Fruit fly (Drosophila melanogaster) whole organism, embryonic: ENCODE results near the gene CG42240.

Experiments used
- BtbVII ChIP-seq: fragments of 200-800 bp; sonication (Bioruptor generic); optimal IDR thresholded peaks from 3 replicates; lab custom pipeline; 2017; ENCODE audit warnings: missing biosample characterization, mild to moderate bottlenecking, missing genetic modification characterization
- CG11504 ChIP-seq: fragments of 200-800 bp; sonication (Bioruptor generic); optimal IDR thresholded peaks from 3 replicates; lab custom pipeline; 2019; ENCODE audit warnings: missing biosample characterization, mild to moderate bottlenecking, missing genetic modification characterization, moderate library complexity
- CG12155 ChIP-seq: fragments of 200-800 bp; sonication (Bioruptor generic); optimal IDR thresholded peaks from 3 replicates; lab custom pipeline; 2016; ENCODE audit warnings: missing biosample characterization, missing genetic modification characterization
- CG13287 ChIP-seq: fragments of 200-800 bp; sonication (Bioruptor generic); IDR thresholded peaks from 2 replicates; pipeline ENCODE4 v1.3.6; 2022; ENCODE audit warnings: missing biosample characterization, missing genetic modification characterization; ENCODE audit not compliant: partially characterized antibody
- CG13775 ChIP-seq: fragments of 200-800 bp; sonication (Bioruptor generic); optimal IDR thresholded peaks from 3 replicates; lab custom pipeline; 2017; ENCODE audit warnings: missing biosample characterization, mild to moderate bottlenecking, missing genetic modification characterization
- CG17829 ChIP-seq: fragments of 200-800 bp; optimal IDR thresholded peaks from 2 replicates; lab custom pipeline; 2019; ENCODE audit warnings: missing biosample characterization, mild to moderate bottlenecking, missing genetic modification characterization, moderate library complexity
- CG18262 ChIP-seq: fragments of 200-800 bp; optimal IDR thresholded peaks from 3 replicates; lab custom pipeline; 2019; ENCODE audit warnings: missing biosample characterization, mild to moderate bottlenecking, missing genetic modification characterization, moderate library complexity
- CG2875 ChIP-seq: fragments of 200-800 bp; sonication (Bioruptor generic); optimal IDR thresholded peaks from 2 replicates; lab custom pipeline; 2017; ENCODE audit warnings: missing biosample characterization, mild to moderate bottlenecking, missing genetic modification characterization, missing genetic modification reagents
- CG30403 ChIP-seq: fragments of 200-800 bp; sonication (Bioruptor generic); optimal IDR thresholded peaks from 3 replicates; lab custom pipeline; 2016; ENCODE audit warnings: missing biosample characterization, missing genetic modification characterization
- CG4617 ChIP-seq: fragments of 200-800 bp; sonication (Bioruptor generic); optimal IDR thresholded peaks from 3 replicates; lab custom pipeline; 2016; ENCODE audit warnings: missing biosample characterization, missing genetic modification characterization, borderline replicate concordance
- CG8290 ChIP-seq, 3 experiments: fragments of 200-800 bp; sonication (Bioruptor generic); optimal IDR thresholded peaks; 2 replicates each; lab custom pipeline; 2016 to 2019; ENCODE audit warnings: missing biosample characterization in 3 of 3, missing genetic modification characterization in 3 of 3, mild to moderate bottlenecking in 2 of 3, moderate library complexity in 1 of 3
- CG9609 ChIP-seq: fragments of 200-800 bp; sonication (Bioruptor generic); optimal IDR thresholded peaks from 3 replicates; lab custom pipeline; 2016; ENCODE audit warnings: missing biosample characterization, missing genetic modification characterization
- Camta ChIP-seq: fragments of 200-800 bp; sonication (Bioruptor generic); optimal IDR thresholded peaks from 2 replicates; lab custom pipeline; 2016; ENCODE audit warnings: missing biosample characterization, missing genetic modification characterization
- Dbx ChIP-seq: fragments of 200-800 bp; sonication (Bioruptor generic); IDR thresholded peaks from 3 replicates; pipeline ENCODE4 v1.3.6; 2022; ENCODE audit warnings: missing biosample characterization, missing genetic modification characterization
- Dip3 ChIP-seq: fragments of 200-800 bp; sonication (Bioruptor generic); optimal IDR thresholded peaks from 3 replicates; lab custom pipeline; 2016; ENCODE audit warnings: missing biosample characterization, missing genetic modification characterization
- Doc3 ChIP-seq: fragments of 200-800 bp; sonication (Bioruptor generic); IDR thresholded peaks from 3 replicates; pipeline ENCODE4 v1.3.6; 2022; ENCODE audit warnings: missing biosample characterization, missing genetic modification characterization; ENCODE audit not compliant: partially characterized antibody
- ERR ChIP-seq: fragments of 200-800 bp; sonication (Bioruptor generic); optimal IDR thresholded peaks from 2 replicates; lab custom pipeline; 2016; ENCODE audit warnings: missing biosample characterization, missing genetic modification characterization
- Lhr ChIP-seq: fragments of 200-800 bp; sonication (Bioruptor generic); optimal IDR thresholded peaks from 3 replicates; lab custom pipeline; 2017; ENCODE audit warnings: mild to moderate bottlenecking, missing biosample characterization, missing genetic modification reagents, missing genetic modification characterization
- Max ChIP-seq: fragments of 200-800 bp; sonication (Bioruptor generic); optimal IDR thresholded peaks from 2 replicates; lab custom pipeline; 2016; ENCODE audit warnings: missing biosample characterization, mild to moderate bottlenecking, missing genetic modification characterization
- Meics ChIP-seq: fragments of 200-800 bp; sonication (Bioruptor generic); optimal IDR thresholded peaks from 2 replicates; lab custom pipeline; 2017; ENCODE audit warnings: missing biosample characterization, mild to moderate bottlenecking, missing genetic modification characterization
- Nf-YA ChIP-seq: fragments of 200-800 bp; sonication (Bioruptor generic); IDR thresholded peaks from 2 replicates; pipeline ENCODE4 v1.3.6; 2022; ENCODE audit warnings: missing biosample characterization, missing genetic modification characterization
- Ptx1 ChIP-seq: fragments of 200-800 bp; sonication (Bioruptor generic); IDR thresholded peaks from 2 replicates; pipeline ENCODE4 v1.3.6; 2022; ENCODE audit warnings: missing biosample characterization, missing genetic modification characterization
- Tbp ChIP-seq: fragments of >200 bp; optimal IDR thresholded peaks from 2 replicates; lab custom pipeline; 2018; ENCODE audit warnings: missing biosample characterization, missing genetic modification characterization
- al ChIP-seq: fragments of 200-800 bp; sonication (Bioruptor generic); IDR thresholded peaks from 2 replicates; pipeline ENCODE4 v1.3.6; 2022; ENCODE audit warnings: missing biosample characterization, missing genetic modification characterization
- amos ChIP-seq: fragments of 200-800 bp; sonication (Bioruptor generic); IDR thresholded peaks from 2 replicates; pipeline ENCODE4 v1.3.6; 2022; ENCODE audit warnings: missing biosample characterization, missing genetic modification characterization; ENCODE audit not compliant: partially characterized antibody
- bbx ChIP-seq: fragments of 200-800 bp; sonication (Bioruptor generic); IDR thresholded peaks from 2 replicates; pipeline ENCODE4 v1.3.6; 2022; ENCODE audit warnings: missing biosample characterization, missing genetic modification characterization; ENCODE audit not compliant: partially characterized antibody
- chinmo ChIP-seq: fragments of 200-800 bp; sonication (Bioruptor generic); IDR thresholded peaks from 4 replicates; pipeline ENCODE4 v1.3.6; 2022; ENCODE audit warnings: missing biosample characterization, missing genetic modification characterization; ENCODE audit not compliant: partially characterized antibody
- dimm ChIP-seq: fragments of 200-800 bp; sonication (Bioruptor generic); IDR thresholded peaks from 2 replicates; pipeline ENCODE4 v1.3.6; 2022; ENCODE audit warnings: missing biosample characterization, missing genetic modification characterization
- dmrt11E ChIP-seq: fragments of 200-800 bp; sonication (Bioruptor generic); optimal IDR thresholded peaks from 3 replicates; lab custom pipeline; 2018; ENCODE audit warnings: missing biosample characterization, mild to moderate bottlenecking, missing genetic modification characterization, moderate library complexity
- ems ChIP-seq: fragments of 200-800 bp; sonication (Bioruptor generic); optimal IDR thresholded peaks from 3 replicates; lab custom pipeline; 2016; ENCODE audit warnings: missing biosample characterization, missing genetic modification characterization
- fu2 ChIP-seq: fragments of 200-800 bp; sonication (Bioruptor generic); optimal IDR thresholded peaks from 2 replicates; lab custom pipeline; 2016; ENCODE audit warnings: missing biosample characterization, missing genetic modification characterization
- gfzf ChIP-seq: fragments of 200-800 bp; sonication (Bioruptor generic); optimal IDR thresholded peaks from 2 replicates; lab custom pipeline; 2016; ENCODE audit warnings: missing biosample characterization, mild to moderate bottlenecking, missing genetic modification characterization, moderate library complexity
- mam ChIP-seq: fragments of 200-800 bp; sonication (Bioruptor generic); optimal IDR thresholded peaks from 3 replicates; lab custom pipeline; 2016; ENCODE audit warnings: missing biosample characterization, missing genetic modification characterization
- odd ChIP-seq: fragments of 200-800 bp; sonication (Bioruptor generic); optimal IDR thresholded peaks from 2 replicates; lab custom pipeline; 2017; ENCODE audit warnings: missing biosample characterization, mild to moderate bottlenecking, missing genetic modification characterization
- sisA ChIP-seq: fragments of 200-800 bp; sonication (Bioruptor generic); IDR thresholded peaks from 2 replicates; pipeline ENCODE4 v1.3.6; 2022; ENCODE audit warnings: missing biosample characterization, missing genetic modification characterization
- so ChIP-seq: fragments of 200-800 bp; sonication (Bioruptor generic); IDR thresholded peaks from 3 replicates; pipeline ENCODE4 v1.3.6; 2022; ENCODE audit warnings: missing biosample characterization, missing genetic modification characterization
- sr ChIP-seq: fragments of 200-800 bp; sonication (Bioruptor generic); IDR thresholded peaks from 3 replicates; pipeline ENCODE4 v1.3.6; 2022; ENCODE audit warnings: missing biosample characterization, missing genetic modification characterization
- stwl ChIP-seq: fragments of 200-800 bp; sonication (Bioruptor generic); optimal IDR thresholded peaks from 3 replicates; lab custom pipeline; 2018; ENCODE audit warnings: missing biosample characterization, mild to moderate bottlenecking, missing genetic modification characterization, moderate library complexity
- trem ChIP-seq: fragments of 200-800 bp; optimal IDR thresholded peaks from 3 replicates; lab custom pipeline; 2019; ENCODE audit warnings: missing biosample characterization, mild to moderate bottlenecking, missing genetic modification characterization, moderate library complexity
- zf30C ChIP-seq: fragments of 200-800 bp; sonication (Bioruptor generic); optimal IDR thresholded peaks from 3 replicates; lab custom pipeline; 2018; ENCODE audit warnings: missing biosample characterization, mild to moderate bottlenecking, missing genetic modification characterization

CG42240 gene

dm6 chrX:6361215-6361614 is 30.6 kb downstream of the CG42240 start (continued):
- TF ChIP-seq CG2875 (GFP tag; lab: Kevin White, UChicago), result no peak
- no peak for TF ChIP-seq Tbp (GFP tag; lab: Kevin White, UChicago)
- peak; percentile 19; the same call in 1 of the 2 replicates for TF ChIP-seq amos (GFP tag; lab: Robert Waterston, UW)
- no peak for TF ChIP-seq CG30403 (GFP tag; lab: Kevin White, UChicago)
- no peak for TF ChIP-seq dimm (GFP tag; lab: Robert Waterston, UW)
- peak; percentile 48; the same call in 1 of the 2 replicates for TF ChIP-seq CG13287
- no peak for TF ChIP-seq CG9609
- no peak for TF ChIP-seq trem (tag; lab: Kevin White, UChicago)
- no peak for TF ChIP-seq Max (GFP tag; lab: Kevin White, UChicago)
- no peak for TF ChIP-seq fu2 (GFP tag; lab: Kevin White, UChicago)
- TF ChIP-seq CG17829 (tag; lab: Kevin White, UChicago), result no peak
- TF ChIP-seq CG13775 (GFP tag; lab: Kevin White, UChicago), result no peak
- TF ChIP-seq sisA, result no peak
- TF ChIP-seq CG11504 (tag; lab: Kevin White, UChicago), result no peak
- TF ChIP-seq gfzf, result peak; percentile 38
- TF ChIP-seq Doc3 (GFP tag; lab: Robert Waterston, UW), result peak; percentile 34; the same call in 1 of the 3 replicates
- no peak for TF ChIP-seq odd (GFP tag; lab: Kevin White, UChicago)
- TF ChIP-seq CG18262 (tag; lab: Kevin White, UChicago), result no peak
- no peak for TF ChIP-seq BtbVII (GFP tag; lab: Kevin White, UChicago)
- peak; percentile 77 for TF ChIP-seq Meics (GFP tag; lab: Kevin White, UChicago)
- TF ChIP-seq Camta (GFP tag; lab: Kevin White, UChicago), result no peak
- no peak for TF ChIP-seq mam (GFP tag; lab: Kevin White, UChicago)
- TF ChIP-seq Lhr, result no peak
- TF ChIP-seq stwl (tag; lab: Kevin White, UChicago), result peak; percentile 100
- no peak for TF ChIP-seq Dbx (GFP tag; lab: Robert Waterston, UW)
- no peak for TF ChIP-seq Ptx1
- TF ChIP-seq CG4617, result no peak
- TF ChIP-seq so, result no peak
- no peak for TF ChIP-seq sr (GFP tag; lab: Robert Waterston, UW)
- TF ChIP-seq dmrt11E (tag; lab: Kevin White, UChicago), result no peak
- peak; percentile 37; the same call in 1 of the 2 replicates for TF ChIP-seq bbx (GFP tag; lab: Robert Waterston, UW)
- no peak for TF ChIP-seq CG8290 (GFP tag; optimal IDR thresholded peaks at IDR 0.05; lab: Kevin White, UChicago)
- TF ChIP-seq CG8290 (tag; optimal IDR thresholded peaks at IDR 0.05; lab: Kevin White, UChicago), result peak in 1 of 2 experiments; percentile 43
- TF ChIP-seq zf30C (GFP tag; lab: Kevin White, UChicago), result no peak
- no peak for TF ChIP-seq Nf-YA (GFP tag; lab: Robert Waterston, UW)
- no peak for TF ChIP-seq ERR (GFP tag; lab: Kevin White, UChicago)
- no peak for TF ChIP-seq Dip3
- 0 out of 4 replicates have a peak, but pooled peaks have one; percentile 12 for TF ChIP-seq chinmo (GFP tag; lab: Robert Waterston, UW)
- no peak for TF ChIP-seq CG12155 (GFP tag; lab: Kevin White, UChicago)
- TF ChIP-seq ems (GFP tag; lab: Kevin White, UChicago), result no peak
- no peak for TF ChIP-seq al (GFP tag; lab: Robert Waterston, UW)
